Worm (Caenorhabditis elegans) whole organism, L2 larva: ENCODE results near the gene rpl-21.

Experiments
- F13H6.1 ChIP-seq: sonication (generic microtip); optimal IDR thresholded peaks from 2 replicates; lab custom pipeline; 2016; ENCODE audit warnings: missing genetic modification characterization, missing compliant biosample characterization
- lin-39 ChIP-seq: fragments of 150-350 bp; optimal IDR thresholded peaks from 2 replicates; lab custom pipeline; 2014; ENCODE audit warnings: missing biosample characterization, missing genetic modification reagents, missing genetic modification characterization
- mbf-1 ChIP-seq: sonication (generic microtip); optimal IDR thresholded peaks from 2 replicates; lab custom pipeline; 2017; ENCODE audit warnings: missing biosample characterization, missing genetic modification characterization
- nhr-25 ChIP-seq: fragments of 150-350 bp; sonication (generic microtip); optimal IDR thresholded peaks from 3 replicates; lab custom pipeline; 2014; ENCODE audit warnings: missing biosample characterization, missing genetic modification characterization
- peb-1 ChIP-seq: fragments of 150-350 bp; optimal IDR thresholded peaks from 2 replicates; lab custom pipeline; 2014; ENCODE audit warnings: missing biosample characterization, missing genetic modification characterization
- ztf-11 ChIP-seq: sonication (generic microtip); optimal IDR thresholded peaks from 2 replicates; lab custom pipeline; 2017; ENCODE audit warnings: missing biosample characterization, missing genetic modification characterization
- ztf-4 ChIP-seq: fragments of 150-350 bp; optimal IDR thresholded peaks from 2 replicates; lab custom pipeline; 2014; ENCODE audit warnings: missing biosample characterization, missing genetic modification characterization

- TF ChIP-seq mbf-1 (no peak), lin-39 (tag; lab: Kevin White, UChicago) (no peak), peb-1 (tag; lab: Kevin White, UChicago) (no peak), ztf-4 (tag; lab: Kevin White, UChicago) (no peak), F13H6.1 (tag; lab: Kevin White, UChicago) (no peak), ztf-11 (tag; lab: Kevin White, UChicago) (no peak), nhr-25 (tag; lab: Kevin White, UChicago) (no peak)
Measured at ce11 chrIII:8099022-8099421, 31.0 kb downstream of the rpl-21 start, which contains the start of gene K06H7.1.
